Worm (Caenorhabditis elegans): ENCODE data around the gene npp-25.
A peak's percentile ranks its signal among the peaks of the same experiment; 100 is the strongest.

npp-25 gene

DNA sequence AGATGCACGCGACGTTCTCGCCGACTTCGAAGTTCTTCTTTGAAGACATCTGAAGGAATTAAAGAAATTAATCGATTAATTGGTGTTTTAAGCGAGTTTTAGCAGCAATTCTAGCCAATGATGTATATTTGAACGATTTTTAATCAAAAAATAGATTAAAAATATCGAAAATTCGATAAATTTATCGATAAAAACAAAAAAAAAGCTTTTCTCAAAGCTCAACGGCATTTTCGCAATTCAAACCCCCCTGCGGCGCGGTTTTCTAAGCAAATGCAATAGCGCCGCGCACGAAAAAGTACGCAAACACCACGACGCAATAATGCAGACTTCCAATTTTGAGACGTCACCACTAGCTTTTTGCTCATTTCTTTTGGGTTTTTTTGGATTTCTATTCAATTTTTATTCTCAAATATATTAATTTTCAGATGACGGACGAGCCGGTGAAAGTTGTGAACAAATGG, 51.2 kb downstream of the npp-25 start, which contains the start of the genes mrg-1 and spcs-2:
TSS of gene mrg-1 (minus strand) at position 51 of the 461 bp plus-strand sequence.
TSS of gene spcs-2 (plus strand) at position 426 of the 461 bp plus-strand sequence.
- TF ChIP-seq C08G9.2 (tag; optimal IDR thresholded peaks at IDR 0.05) (peak; percentile 43), elt-4 (tag; optimal IDR thresholded peaks at IDR 0.05) (no peak), ceh-45 (GFP tag; IDR thresholded peaks at IDR 0.05) (peak; percentile 57; the same call in 1 of the 2 replicates), ceh-6 (GFP tag; optimal IDR thresholded peaks at IDR 0.05) (no peak), unc-42 (tag; optimal IDR thresholded peaks at IDR 0.05) (peak; percentile 58), hlh-8 (tag; optimal IDR thresholded peaks at IDR 0.05) (peak; percentile 21), npax-4 (tag; optimal IDR thresholded peaks at IDR 0.05) (peak; percentile 39), ceh-14 (tag; optimal IDR thresholded peaks at IDR 0.05) (peak; percentile 88), ceh-30 (tag; optimal IDR thresholded peaks at IDR 0.05) (peak; percentile 50), K02D7.2 (tag; optimal IDR thresholded peaks at IDR 0.05) (peak; percentile 84), nfya-1 (tag; optimal IDR thresholded peaks at IDR 0.05) (peak; percentile 88), pax-1 (tag; optimal IDR thresholded peaks at IDR 0.05) (peak; percentile 10), rnt-1 (tag; optimal IDR thresholded peaks at IDR 0.05) (peak; percentile 81), hlh-15 (tag; optimal IDR thresholded peaks at IDR 0.05) (no peak), ztf-16 (tag; optimal IDR thresholded peaks at IDR 0.05) (peak; percentile 78), madf-2 (tag; optimal IDR thresholded peaks at IDR 0.05) (peak; percentile 56), eyg-1 (tag; optimal IDR thresholded peaks at IDR 0.05) (peak; percentile 55), pros-1 (tag; optimal IDR thresholded peaks at IDR 0.05) (no peak), ama-1 (optimal IDR thresholded peaks at IDR 0.05) (no peak), ceh-22 (tag; optimal IDR thresholded peaks at IDR 0.05) (no peak), ttx-3 (tag; optimal IDR thresholded peaks at IDR 0.05) (peak; percentile 66), tbx-2 (tag; optimal IDR thresholded peaks at IDR 0.05) (peak; percentile 87), pat-9 (tag; optimal IDR thresholded peaks at IDR 0.05) (peak; percentile 69), K09A11.1 (tag; optimal IDR thresholded peaks at IDR 0.05; ENCODE audit: insufficient read depth) (peak; percentile 91), hlh-6 (tag; optimal IDR thresholded peaks at IDR 0.05) (no peak), gmeb-2 (tag; optimal IDR thresholded peaks at IDR 0.05) (peak; percentile 62), unc-86 (tag; optimal IDR thresholded peaks at IDR 0.05) (peak; percentile 86), zip-5 (tag; optimal IDR thresholded peaks at IDR 0.05) (peak; percentile 60), dve-1 (tag; optimal IDR thresholded peaks at IDR 0.05) (peak; percentile 43), pag-3 (tag; optimal IDR thresholded peaks at IDR 0.05; ENCODE audit: borderline replicate concordance) (no peak), nhr-232 (tag; optimal IDR thresholded peaks at IDR 0.05) (no peak), syd-9 (tag; optimal IDR thresholded peaks at IDR 0.05) (peak; percentile 47), tbx-7 (tag; optimal IDR thresholded peaks at IDR 0.05) (peak; percentile 34), ceh-2 (tag; optimal IDR thresholded peaks at IDR 0.05) (peak; percentile 78), mec-3 (tag; optimal IDR thresholded peaks at IDR 0.05; ENCODE audit: borderline replicate concordance) (no peak), lin-11 (tag; optimal IDR thresholded peaks at IDR 0.05) (peak; percentile 38), dmd-4 (tag; optimal IDR thresholded peaks at IDR 0.05; ENCODE audit: borderline replicate concordance) (no peak), fax-1 (tag; optimal IDR thresholded peaks at IDR 0.05) (peak; percentile 80), hlh-13 (GFP tag; optimal IDR thresholded peaks at IDR 0.05) (no peak), ceh-24 (tag; optimal IDR thresholded peaks at IDR 0.05) (no peak), pha-4 (tag; optimal IDR thresholded peaks at IDR 0.05) (no peak), ets-4 (tag; optimal IDR thresholded peaks at IDR 0.05) (peak; percentile 44), unc-55 (GFP tag; optimal IDR thresholded peaks at IDR 0.05) (no peak), ceh-48 (tag; optimal IDR thresholded peaks at IDR 0.05) (peak; percentile 50), ceh-19 (GFP tag; optimal IDR thresholded peaks at IDR 0.05) (peak; percentile 81), pha-2 (tag; optimal IDR thresholded peaks at IDR 0.05) (peak; percentile 47), odd-2 (tag; optimal IDR thresholded peaks at IDR 0.05) (peak; percentile 48), fkh-10 (GFP tag; optimal IDR thresholded peaks at IDR 0.05) (no peak), C38D4.7 (GFP tag; optimal IDR thresholded peaks at IDR 0.05) (peak; percentile 48), pqm-1 (tag; optimal IDR thresholded peaks at IDR 0.05) (no peak), hlh-30 (tag; optimal IDR thresholded peaks at IDR 0.05; ENCODE audit: insufficient read depth) (no peak), ceh-18 (tag; optimal IDR thresholded peaks at IDR 0.05) (peak; percentile 66), sox-4 (tag; optimal IDR thresholded peaks at IDR 0.05) (peak; percentile 69)
